Worm (Caenorhabditis elegans) whole organism, L1 larva: ENCODE results near the gene F37C12.18.

Experiments used
- egl-13 ChIP-seq: sonication (generic microtip); optimal IDR thresholded peaks from 2 replicates; lab custom pipeline; 2016; ENCODE audit warnings: missing genotype, missing genetic modification reagents, missing genetic modification characterization, missing compliant biosample characterization
- elt-3 ChIP-seq, 6 experiments: fragments of 150-350 bp in 1 of 6; sonication (generic microtip); optimal IDR thresholded peaks; 2 replicates each; lab custom pipeline; 2017 to 2018; ENCODE audit warnings: missing biosample characterization in 6 of 6, missing genetic modification characterization in 6 of 6, inconsistent platforms in 1 of 6
- mdl-1 ChIP-seq, 2 experiments: fragments of 150-350 bp; optimal IDR thresholded peaks; 2 replicates each; lab custom pipeline; 2014 to 2017; ENCODE audit warnings: missing biosample characterization in 2 of 2, missing genetic modification characterization in 2 of 2, inconsistent platforms in 1 of 2
- pqm-1 ChIP-seq: sonication (generic microtip); optimal IDR thresholded peaks from 3 replicates; lab custom pipeline; 2017; ENCODE audit warnings: missing biosample characterization, missing genetic modification characterization

DNA sequence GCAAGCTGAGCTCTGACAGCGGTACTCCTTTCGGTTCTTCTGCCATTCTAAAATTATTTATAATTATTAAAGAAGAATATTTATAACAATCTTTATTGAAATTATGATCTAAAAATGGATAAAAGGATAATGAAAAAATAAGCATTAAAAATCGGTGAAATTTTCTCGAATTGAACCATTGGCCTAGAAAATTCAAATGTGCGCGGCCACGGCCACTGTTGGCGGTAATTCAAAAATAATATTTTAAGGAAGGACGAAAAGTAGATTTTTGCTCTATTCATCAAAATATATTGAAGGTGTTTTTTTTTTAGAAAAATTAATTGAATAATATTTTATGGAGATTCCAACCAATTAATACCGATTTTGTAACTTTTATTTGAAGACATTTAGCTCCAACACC, 3.6 kb upstream of the F37C12.18 start, which contains the start of gene pfd-5:
- TF ChIP-seq pqm-1 (tag; lab: Kevin White, UChicago), result no peak
- TF ChIP-seq elt-3 (tag; optimal IDR thresholded peaks at IDR 0.05; lab: Kevin White, UChicago), result no peak
- TF ChIP-seq egl-13 (tag; lab: Kevin White, UChicago), result peak; percentile 81
- peak in 1 of 2 experiments; percentile 36 for TF ChIP-seq mdl-1 (tag; optimal IDR thresholded peaks at IDR 0.05; lab: Kevin White, UChicago)
